Worm (Caenorhabditis elegans) whole organism, late embryonic: ENCODE measurements around the gene amt-3.

Source experiments
- C08G9.2 ChIP-seq: sonication (generic microtip); optimal IDR thresholded peaks from 2 replicates; lab custom pipeline; 2016; ENCODE audit warnings: mild to moderate bottlenecking, missing genetic modification characterization, moderate library complexity, missing compliant biosample characterization
- C38D4.7 ChIP-seq: fragments of 200-800 bp; sonication (Bioruptor generic); optimal IDR thresholded peaks from 2 replicates; lab custom pipeline; 2018; ENCODE audit warnings: mild to moderate bottlenecking, missing genetic modification characterization, moderate library complexity, missing compliant biosample characterization
- Y22D7AL.16 ChIP-seq: sonication (generic microtip); optimal IDR thresholded peaks from 2 replicates; lab custom pipeline; 2016; ENCODE audit warnings: missing genetic modification characterization, missing compliant biosample characterization
- ahr-1 ChIP-seq: sonication (generic microtip); optimal IDR thresholded peaks from 2 replicates; lab custom pipeline; 2016; ENCODE audit warnings: missing genetic modification characterization, missing compliant biosample characterization
- ceh-18 ChIP-seq: sonication (generic microtip); optimal IDR thresholded peaks from 2 replicates; lab custom pipeline; 2016; ENCODE audit warnings: missing genetic modification characterization, missing compliant biosample characterization
- ceh-19 ChIP-seq: fragments of 200-800 bp; sonication (Bioruptor generic); optimal IDR thresholded peaks from 2 replicates; lab custom pipeline; 2018; ENCODE audit warnings: mild to moderate bottlenecking, missing genetic modification characterization, missing compliant biosample characterization
- ceh-2 ChIP-seq: sonication (generic microtip); optimal IDR thresholded peaks from 2 replicates; lab custom pipeline; 2016; ENCODE audit warnings: missing genotype, missing genetic modification characterization, missing compliant biosample characterization
- ceh-22 ChIP-seq: sonication (generic microtip); optimal IDR thresholded peaks from 2 replicates; lab custom pipeline; 2017; ENCODE audit warnings: missing biosample characterization, missing genetic modification characterization
- ceh-24 ChIP-seq: sonication (generic microtip); optimal IDR thresholded peaks from 2 replicates; lab custom pipeline; 2016; ENCODE audit warnings: mild to moderate bottlenecking, missing genetic modification characterization, missing compliant biosample characterization
- ceh-31 ChIP-seq: sonication (generic microtip); optimal IDR thresholded peaks from 2 replicates; lab custom pipeline; 2016; ENCODE audit warnings: missing genetic modification characterization, missing compliant biosample characterization
- ceh-34 ChIP-seq: sonication (generic microtip); optimal IDR thresholded peaks from 2 replicates; lab custom pipeline; 2016; ENCODE audit warnings: mild to moderate bottlenecking, missing genetic modification characterization, missing compliant biosample characterization
- ceh-48 ChIP-seq: sonication (generic microtip); optimal IDR thresholded peaks from 2 replicates; lab custom pipeline; 2016; ENCODE audit warnings: missing genetic modification characterization, inconsistent platforms, missing compliant biosample characterization
- ceh-6 ChIP-seq: fragments of 200-800 bp; sonication (Bioruptor generic); optimal IDR thresholded peaks from 2 replicates; lab custom pipeline; 2018; ENCODE audit warnings: mild to moderate bottlenecking, missing genetic modification characterization, missing compliant biosample characterization
- che-1 ChIP-seq: sonication (generic microtip); optimal IDR thresholded peaks from 2 replicates; lab custom pipeline; 2016; ENCODE audit warnings: mild to moderate bottlenecking, missing genetic modification characterization, missing compliant biosample characterization
- elt-2 ChIP-seq: sonication (generic microtip); optimal IDR thresholded peaks from 2 replicates; lab custom pipeline; 2016; ENCODE audit warnings: missing genetic modification reagents, missing genetic modification characterization, missing compliant biosample characterization
- elt-4 ChIP-seq: sonication (generic microtip); optimal IDR thresholded peaks from 2 replicates; lab custom pipeline; 2016; ENCODE audit warnings: missing genetic modification characterization, missing compliant biosample characterization
- eyg-1 ChIP-seq: sonication (generic microtip); optimal IDR thresholded peaks from 2 replicates; lab custom pipeline; 2016; ENCODE audit warnings: missing genotype, missing genetic modification characterization, missing compliant biosample characterization
- fkh-6 ChIP-seq: sonication (generic microtip); optimal IDR thresholded peaks from 2 replicates; lab custom pipeline; 2016; ENCODE audit warnings: missing genetic modification characterization, missing compliant biosample characterization
- hlh-15 ChIP-seq: sonication (generic microtip); optimal IDR thresholded peaks from 2 replicates; lab custom pipeline; 2016; ENCODE audit warnings: missing genetic modification characterization, missing compliant biosample characterization
- hlh-30 ChIP-seq: sonication (generic microtip); optimal IDR thresholded peaks from 2 replicates; lab custom pipeline; 2017; ENCODE audit warnings: antibody characterized with exemption, missing genetic modification characterization, missing compliant biosample characterization; ENCODE audit not compliant: insufficient read depth
- lin-11 ChIP-seq: fragments of 200-800 bp; sonication (Bioruptor generic); optimal IDR thresholded peaks from 2 replicates; lab custom pipeline; 2018; ENCODE audit warnings: mild to moderate bottlenecking, missing genetic modification characterization, missing compliant biosample characterization
- madf-2 ChIP-seq: sonication (generic microtip); optimal IDR thresholded peaks from 2 replicates; lab custom pipeline; 2017; ENCODE audit warnings: missing genetic modification characterization, missing compliant biosample characterization
- mec-3 ChIP-seq: sonication (generic microtip); optimal IDR thresholded peaks from 2 replicates; lab custom pipeline; 2016; ENCODE audit warnings: borderline replicate concordance, missing genetic modification characterization, missing compliant biosample characterization
- pag-3 ChIP-seq: sonication (generic microtip); optimal IDR thresholded peaks from 2 replicates; lab custom pipeline; 2016; ENCODE audit warnings: missing compliant biosample characterization, missing genetic modification characterization, borderline replicate concordance
- pax-1 ChIP-seq: fragments of 150-350 bp; optimal IDR thresholded peaks from 2 replicates; lab custom pipeline; 2014; ENCODE audit warnings: missing biosample characterization, missing genetic modification characterization
- pha-2 ChIP-seq: sonication (generic microtip); optimal IDR thresholded peaks from 2 replicates; lab custom pipeline; 2017; ENCODE audit warnings: mild to moderate bottlenecking, missing genetic modification characterization, missing compliant biosample characterization
- pros-1 ChIP-seq: fragments of 150-350 bp; optimal IDR thresholded peaks from 2 replicates; lab custom pipeline; 2014; ENCODE audit warnings: missing biosample characterization, missing genetic modification reagents, missing genetic modification characterization
- sdc-2 ChIP-seq: sonication (generic microtip); optimal IDR thresholded peaks from 2 replicates; lab custom pipeline; 2016; ENCODE audit warnings: missing genotype, missing genetic modification characterization, missing compliant biosample characterization
- syd-9 ChIP-seq: sonication (generic microtip); optimal IDR thresholded peaks from 2 replicates; lab custom pipeline; 2016; ENCODE audit warnings: mild to moderate bottlenecking, missing genetic modification characterization, moderate library complexity, missing compliant biosample characterization
- tbx-7 ChIP-seq: sonication (generic microtip); optimal IDR thresholded peaks from 2 replicates; lab custom pipeline; 2016; ENCODE audit warnings: missing genotype, missing genetic modification characterization, missing compliant biosample characterization
- ttx-3 ChIP-seq: sonication (generic microtip); optimal IDR thresholded peaks from 2 replicates; lab custom pipeline; 2016; ENCODE audit warnings: missing genetic modification reagents, missing genetic modification characterization, missing compliant biosample characterization
- unc-3 ChIP-seq, 2 experiments: fragments of 200-800 bp in 1 of 2; sonication (Bioruptor generic) in 1 of 2; sonication (generic microtip) in 1 of 2; conservative IDR thresholded peaks in 1 of 2; optimal IDR thresholded peaks in 1 of 2; 2 replicates each; pipeline versions ENCODE4 v1.3.6 to Lab custom; 2016 to 2022; ENCODE audit warnings: missing compliant biosample characterization in 2 of 2, missing genetic modification characterization in 2 of 2, missing genetic modification reagents in 1 of 2
- unc-42 ChIP-seq: sonication (generic microtip); optimal IDR thresholded peaks from 2 replicates; lab custom pipeline; 2016; ENCODE audit warnings: missing genotype, missing genetic modification characterization, missing compliant biosample characterization
- unc-86 ChIP-seq: sonication (generic microtip); optimal IDR thresholded peaks from 2 replicates; lab custom pipeline; 2016; ENCODE audit warnings: missing genetic modification characterization, missing compliant biosample characterization

Gene amt-3

DNA sequence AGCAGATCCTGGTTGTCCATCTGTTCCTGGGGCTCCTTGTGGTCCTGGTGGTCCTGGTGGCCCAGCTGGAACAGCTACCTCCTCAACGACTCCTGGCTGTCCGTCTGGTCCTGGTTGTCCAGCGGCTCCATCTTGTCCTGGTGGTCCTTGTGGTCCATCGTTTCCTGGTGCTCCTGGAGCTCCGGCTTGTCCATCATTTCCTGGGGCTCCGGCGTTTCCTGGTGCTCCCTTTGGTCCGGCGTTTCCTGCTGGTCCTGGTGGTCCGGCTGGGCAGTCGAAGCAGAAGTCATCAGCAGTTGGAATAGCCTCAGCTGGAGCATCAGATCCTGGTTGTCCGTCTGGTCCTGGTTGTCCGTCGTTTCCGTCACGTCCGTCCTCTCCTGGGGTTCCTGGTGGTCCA lies 10.5 kb downstream of the amt-3 start:
- TF ChIP-seq mec-3 (tag; lab: Kevin White, UChicago) (peak; percentile 14), fkh-6 (peak; percentile 25), elt-4 (tag; lab: Kevin White, UChicago) (peak; percentile 56), unc-86 (tag; lab: Kevin White, UChicago) (no peak), pag-3 (tag; lab: Kevin White, UChicago) (peak; percentile 16), Y22D7AL.16 (no peak)

DNA sequence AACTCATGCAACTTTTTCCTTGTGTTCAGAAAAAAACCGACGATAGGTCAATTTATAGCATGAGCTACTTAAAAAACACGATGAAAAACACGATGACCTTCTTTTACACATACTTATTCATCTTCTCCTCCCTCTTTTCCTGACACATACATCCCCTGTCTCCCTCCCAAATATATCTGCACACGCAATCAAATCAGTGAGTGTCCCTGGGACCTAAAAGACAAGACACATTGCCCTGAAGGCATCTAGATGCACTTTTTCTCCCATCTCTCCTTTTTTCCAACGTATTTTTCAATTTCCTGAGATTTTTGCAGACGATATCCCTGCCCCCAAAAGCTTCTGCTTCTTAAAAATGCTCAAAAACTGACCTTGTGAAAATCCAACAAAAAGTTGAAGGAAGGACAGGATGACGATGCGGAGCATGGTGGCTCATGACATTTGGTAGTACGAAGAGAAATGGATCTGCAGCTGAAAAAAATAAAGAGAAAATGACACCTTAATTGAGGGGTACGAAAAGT lies 14.7 kb downstream of the amt-3 start, which contains the start of gene C26D10.6:
C26D10.6 (minus strand) TSS at position 468 of the 518 bp plus-strand sequence.
- TF ChIP-seq madf-2 (no peak), tbx-7 (no peak), ceh-31 (tag; lab: Kevin White, UChicago) (no peak), unc-42 (tag; lab: Kevin White, UChicago) (peak; percentile 69)

DNA sequence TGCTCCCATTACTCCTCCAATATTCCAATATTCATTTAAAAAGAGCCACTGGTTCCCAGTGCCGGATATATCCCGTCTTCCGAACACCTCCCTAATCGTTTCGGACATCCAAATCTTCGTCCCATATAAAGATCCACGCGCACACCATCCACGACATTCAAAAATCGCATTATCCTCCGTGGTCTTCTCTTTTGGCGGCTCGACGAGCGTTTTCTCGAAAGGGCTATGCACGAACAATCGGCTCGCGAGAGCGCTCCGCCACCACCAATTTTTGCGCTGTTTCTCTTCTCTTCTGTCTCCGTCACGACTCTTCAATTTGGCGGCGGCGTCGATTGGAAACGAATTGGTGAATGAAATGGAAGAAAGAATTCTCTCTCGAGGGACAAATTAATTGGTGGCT lies 15.7 kb downstream of the amt-3 start:
- TF ChIP-seq pros-1 (no peak), pax-1 (tag; lab: Kevin White, UChicago) (no peak), unc-42 (tag; lab: Kevin White, UChicago) (peak; percentile 74), ceh-31 (tag; lab: Kevin White, UChicago) (peak; percentile 22)

DNA sequence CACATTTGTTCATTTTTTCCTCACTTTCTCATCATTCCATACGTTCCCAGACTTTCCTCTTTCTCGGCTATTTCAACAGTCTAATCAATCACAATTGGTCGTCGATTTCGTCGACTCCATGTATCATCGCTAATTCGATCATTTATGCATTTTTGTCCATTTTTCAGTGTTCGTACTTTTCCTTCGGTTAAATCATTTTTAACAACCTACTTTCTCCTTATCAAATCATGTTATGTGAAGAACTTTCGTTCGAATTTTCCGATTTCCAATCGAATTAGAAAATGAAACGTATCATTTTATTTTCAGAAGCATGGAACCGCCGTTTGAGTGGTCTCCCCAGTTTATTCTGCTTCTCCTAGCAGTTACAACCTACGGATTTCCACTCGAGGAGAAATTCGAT lies 22.6 kb downstream of the amt-3 start, which contains the start of gene eff-1:
eff-1 (plus strand) TSS at position 301 of the 400 bp plus-strand sequence.
- TF ChIP-seq ceh-48 (tag; lab: Kevin White, UChicago) = no peak
- TF ChIP-seq hlh-15 = no peak
- TF ChIP-seq ceh-34 (tag; lab: Kevin White, UChicago) = no peak
- no peak for TF ChIP-seq unc-42 (tag; lab: Kevin White, UChicago)
- no peak for TF ChIP-seq ceh-18 (tag; lab: Kevin White, UChicago)
- no peak for TF ChIP-seq Y22D7AL.16
- no peak for TF ChIP-seq madf-2
- no peak for TF ChIP-seq pha-2 (tag; lab: Kevin White, UChicago)
- no peak for TF ChIP-seq hlh-30 (tag; lab: Kevin White, UChicago)
- TF ChIP-seq ceh-2 (tag; lab: Kevin White, UChicago) = no peak
- no peak for TF ChIP-seq fkh-6
- no peak for TF ChIP-seq elt-2 (tag; lab: Kevin White, UChicago)
- TF ChIP-seq unc-3 (GFP tag; conservative IDR thresholded peaks at IDR 0.05; lab: Robert Waterston, UW) = no peak
- no peak for TF ChIP-seq unc-3 (tag; optimal IDR thresholded peaks at IDR 0.05; lab: Kevin White, UChicago)
- TF ChIP-seq sdc-2 (tag; lab: Kevin White, UChicago) = no peak
- no peak for TF ChIP-seq syd-9 (tag; lab: Kevin White, UChicago)
- TF ChIP-seq ceh-24 = no peak

DNA sequence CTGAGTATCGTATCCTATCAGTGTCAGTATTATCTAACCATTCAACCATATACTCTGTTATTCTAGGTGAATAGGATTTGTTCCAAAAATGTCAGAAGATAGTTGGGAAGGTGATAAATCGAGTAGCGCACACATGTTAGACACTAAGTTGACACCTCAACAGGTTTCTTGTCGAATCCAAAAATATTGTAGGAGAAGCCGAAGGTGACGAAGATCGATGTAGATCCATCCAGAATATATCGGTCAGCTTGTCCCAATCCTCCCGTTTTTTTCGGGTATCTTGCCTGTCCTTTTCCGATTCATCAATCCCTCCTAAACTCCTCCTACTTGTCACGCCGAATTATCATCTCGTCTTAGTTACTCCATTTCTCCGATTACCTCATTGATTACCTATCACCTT lies 23.3 kb downstream of the amt-3 start:
- TF ChIP-seq pax-1 (tag; lab: Kevin White, UChicago) = no peak

DNA sequence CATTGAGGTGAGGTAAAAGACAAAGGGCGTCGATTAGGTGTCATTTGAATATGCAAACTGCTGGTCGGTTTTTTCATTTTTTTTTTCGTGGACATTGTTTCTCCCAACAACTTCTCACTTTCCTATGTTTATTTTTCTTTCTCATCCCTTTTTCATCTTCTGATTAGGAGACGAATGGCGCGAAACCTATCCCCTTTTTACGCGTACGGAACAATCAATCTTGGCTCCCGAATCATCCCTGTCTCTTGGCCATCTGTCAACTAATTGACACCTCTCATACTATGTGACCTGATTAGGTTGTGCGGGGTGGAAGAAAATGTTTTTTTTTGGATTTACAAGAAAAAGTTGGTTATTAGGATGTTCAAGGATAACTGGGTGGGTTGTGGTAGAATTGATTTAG lies 24.2 kb downstream of the amt-3 start:
- TF ChIP-seq ceh-19 (GFP tag; lab: Kevin White, UChicago) (no peak), ceh-31 (tag; lab: Kevin White, UChicago) (no peak), madf-2 (no peak), tbx-7 (no peak), unc-42 (tag; lab: Kevin White, UChicago) (no peak), C08G9.2 (tag; lab: Kevin White, UChicago) (no peak), mec-3 (tag; lab: Kevin White, UChicago) (no peak), ceh-34 (tag; lab: Kevin White, UChicago) (no peak), ceh-22 (no peak), ttx-3 (tag; lab: Kevin White, UChicago) (no peak), ahr-1 (no peak), ceh-6 (GFP tag; lab: Kevin White, UChicago) (no peak), eyg-1 (tag; lab: Kevin White, UChicago) (no peak), syd-9 (tag; lab: Kevin White, UChicago) (no peak), sdc-2 (tag; lab: Kevin White, UChicago) (no peak), C38D4.7 (GFP tag; lab: Kevin White, UChicago) (no peak), lin-11 (tag; lab: Kevin White, UChicago) (no peak), che-1 (no peak)
